Worm (Caenorhabditis elegans): ENCODE results near the gene clec-85.

DNA sequence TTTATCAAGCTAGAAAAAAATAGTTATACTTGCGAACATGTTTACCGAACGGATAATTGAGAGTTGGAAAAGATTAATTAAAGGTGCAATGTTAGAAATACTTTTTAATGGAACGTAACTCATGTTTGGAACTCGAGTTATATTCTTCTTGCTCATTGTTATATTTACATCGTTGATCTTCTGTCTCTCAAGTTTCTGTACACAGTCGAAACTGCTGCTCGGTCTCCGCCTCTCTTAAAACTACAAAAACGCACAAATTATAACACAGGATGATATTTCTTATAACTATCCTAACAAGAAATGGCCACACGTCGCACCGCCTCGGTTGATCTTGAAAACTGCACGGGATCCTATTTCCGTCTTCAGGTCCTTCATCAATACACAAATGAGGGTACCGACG, 16.2 kb upstream of the clec-85 start, which contains the start of gene pudl-2:
- no peak for TF ChIP-seq C38D4.7 (GFP tag; optimal IDR thresholded peaks at IDR 0.05)
- no peak for TF ChIP-seq eyg-1 (tag; optimal IDR thresholded peaks at IDR 0.05)
- no peak for TF ChIP-seq sox-4 (tag; optimal IDR thresholded peaks at IDR 0.05)
- no peak for TF ChIP-seq unc-55 (GFP tag; optimal IDR thresholded peaks at IDR 0.05)
- TF ChIP-seq ceh-19 (GFP tag; optimal IDR thresholded peaks at IDR 0.05): no peak
- TF ChIP-seq rnt-1 (tag; optimal IDR thresholded peaks at IDR 0.05): no peak
- no peak for TF ChIP-seq hlh-6 (tag; optimal IDR thresholded peaks at IDR 0.05)
- TF ChIP-seq C08G9.2 (tag; optimal IDR thresholded peaks at IDR 0.05): no peak
- no peak for TF ChIP-seq ceh-18 (tag; optimal IDR thresholded peaks at IDR 0.05)
